Worm (Caenorhabditis elegans): Measurements from ENCODE around the gene ets-4.

Gene ets-4

ce11 chrX:6522634-6523070 is 4.0 kb downstream of the ets-4 start (continued):
- TF ChIP-seq efl-1 (GFP tag; optimal IDR thresholded peaks at IDR 0.05) (no peak), B0019.2 (GFP tag; conservative IDR thresholded peaks at IDR 0.05) (no peak), chd-7 (tag; optimal IDR thresholded peaks at IDR 0.05) (peak; percentile 87), rcor-1 (GFP tag; IDR thresholded peaks at IDR 0.05) (no peak), ets-4 (GFP tag; optimal IDR thresholded peaks at IDR 0.05) (peak; percentile 41), ZK185.1 (tag; optimal IDR thresholded peaks at IDR 0.05; ENCODE audit: poor library complexity, severe bottlenecking) (peak; percentile 18), ztf-22 (GFP tag; optimal IDR thresholded peaks at IDR 0.05) (peak; percentile 40), K11D2.4 (GFP tag; IDR thresholded peaks at IDR 0.05) (0 out of 2 replicates have a peak, but pooled peaks have one; percentile 21), nfya-2 (GFP tag; IDR thresholded peaks at IDR 0.05) (0 out of 2 replicates have a peak, but pooled peaks have one; percentile 57), ekl-4 (GFP tag; IDR thresholded peaks at IDR 0.05) (peak; percentile 71), repo-1 (tag; optimal IDR thresholded peaks at IDR 0.05) (peak; percentile 69), ztf-3 (GFP tag; optimal IDR thresholded peaks at IDR 0.05) (peak; percentile 4), F33H1.4 (GFP tag; IDR thresholded peaks at IDR 0.05) (no peak), hlh-26 (GFP tag; conservative IDR thresholded peaks at IDR 0.05) (no peak), nfyb-1 (GFP tag; IDR thresholded peaks at IDR 0.05) (peak; percentile 90), ceh-91 (GFP tag; IDR thresholded peaks at IDR 0.05) (no peak), egrh-3 (GFP tag; IDR thresholded peaks at IDR 0.05) (no peak), let-607 (tag; optimal IDR thresholded peaks at IDR 0.05) (peak; percentile 51 to 59), akir-1 (GFP tag; optimal IDR thresholded peaks at IDR 0.05) (no peak), ceh-79 (tag; optimal IDR thresholded peaks at IDR 0.05) (no peak), xnd-1 (tag; optimal IDR thresholded peaks at IDR 0.05) (no peak), K12H6.12 (tag; optimal IDR thresholded peaks at IDR 0.05) (no peak), Y53G8AR.9 (GFP tag; conservative IDR thresholded peaks at IDR 0.05) (peak; percentile 92), snpc-1.1 (tag; optimal IDR thresholded peaks at IDR 0.05; ENCODE audit: insufficient read depth) (no peak), B0035.1 (tag; optimal IDR thresholded peaks at IDR 0.05) (peak; percentile 29), mes-4 (tag; optimal IDR thresholded peaks at IDR 0.05) (no peak), sdz-38 (tag; optimal IDR thresholded peaks at IDR 0.05) (no peak), B0261.1 (tag; optimal IDR thresholded peaks at IDR 0.05) (no peak), gei-17 (GFP tag; optimal IDR thresholded peaks at IDR 0.05) (peak; percentile 55), rec-8 (tag; optimal IDR thresholded peaks at IDR 0.05) (no peak), T07F8.4 (tag; optimal IDR thresholded peaks at IDR 0.05) (no peak), mxl-1 (tag; optimal IDR thresholded peaks at IDR 0.05) (no peak), lin-54 (GFP tag; optimal IDR thresholded peaks at IDR 0.05) (peak; percentile 47), nhr-179 (tag; optimal IDR thresholded peaks at IDR 0.05) (no peak), dpff-1 (tag; optimal IDR thresholded peaks at IDR 0.05) (peak; percentile 58), Y56A3A.18 (GFP tag; IDR thresholded peaks at IDR 0.05) (peak; percentile 84), madf-10 (tag; optimal IDR thresholded peaks at IDR 0.05) (peak; percentile 14), aptf-3 (GFP tag; IDR thresholded peaks at IDR 0.05) (no peak), C06A6.2 (GFP tag; conservative IDR thresholded peaks at IDR 0.05) (peak; percentile 38; the same call in 1 of the 2 replicates)

ce11 chrX:6530046-6530445 is 11.4 kb downstream of the ets-4 start, which contains the start of gene ceh-60:
TSS of gene ceh-60 (minus strand) at chrX:6530146.
- no peak for TF ChIP-seq ceh-91 (GFP tag; IDR thresholded peaks at IDR 0.05)
- TF ChIP-seq T26A5.8 (tag; optimal IDR thresholded peaks at IDR 0.05) = no peak
- TF ChIP-seq dpff-1 (tag; optimal IDR thresholded peaks at IDR 0.05) = no peak
- no peak for TF ChIP-seq Y53G8AR.9 (GFP tag; conservative IDR thresholded peaks at IDR 0.05)
- no peak for TF ChIP-seq ama-1 (optimal IDR thresholded peaks at IDR 0.05)
- no peak for TF ChIP-seq ama-1 (GFP tag; optimal IDR thresholded peaks at IDR 0.05)
- TF ChIP-seq nhr-120 (GFP tag; IDR thresholded peaks at IDR 0.05) = no peak
- TF ChIP-seq ZK185.1 (tag; optimal IDR thresholded peaks at IDR 0.05; ENCODE audit: poor library complexity, severe bottlenecking) = no peak
- TF ChIP-seq ceh-27 (GFP tag; optimal IDR thresholded peaks at IDR 0.05) = no peak
- no peak for TF ChIP-seq rec-8 (tag; optimal IDR thresholded peaks at IDR 0.05)
- TF ChIP-seq B0261.1 (tag; optimal IDR thresholded peaks at IDR 0.05) = no peak
- TF ChIP-seq T07F8.4 (tag; optimal IDR thresholded peaks at IDR 0.05) = no peak
- no peak for TF ChIP-seq C17E4.6 (GFP tag; IDR thresholded peaks at IDR 0.05)
- TF ChIP-seq madf-6 (GFP tag; IDR thresholded peaks at IDR 0.05) = no peak
- no peak for TF ChIP-seq hsf-1 (GFP tag; IDR thresholded peaks at IDR 0.05)
- TF ChIP-seq nhr-179 (tag; optimal IDR thresholded peaks at IDR 0.05) = no peak
